Fruit fly (Drosophila melanogaster) whole organism, embryonic: ENCODE results near the gene mRpL51.
A peak's percentile ranks its signal among the peaks of the same experiment; 100 is the strongest.

Experiments used
- CG10209 ChIP-seq: fragments of 200-800 bp; sonication (Bioruptor generic); optimal IDR thresholded peaks from 3 replicates; lab custom pipeline; 2017; ENCODE audit warnings: missing biosample characterization, mild to moderate bottlenecking, missing genetic modification characterization, missing genetic modification reagents
- CG1024 ChIP-seq: fragments of 200-800 bp; sonication (Bioruptor generic); IDR thresholded peaks from 2 replicates; pipeline ENCODE4 v1.3.6; 2022; ENCODE audit warnings: missing biosample characterization, missing genetic modification characterization
- CG10366 ChIP-seq: fragments of 200-800 bp; sonication (Bioruptor generic); IDR thresholded peaks from 2 replicates; pipeline ENCODE4 v1.3.6; 2022; ENCODE audit warnings: missing biosample characterization, missing genetic modification characterization
- CG10565 ChIP-seq: fragments of 200-800 bp; sonication (Bioruptor generic); optimal IDR thresholded peaks from 3 replicates; lab custom pipeline; 2016; ENCODE audit warnings: missing biosample characterization, mild to moderate bottlenecking, missing genetic modification characterization
- CG11504 ChIP-seq: fragments of 200-800 bp; sonication (Bioruptor generic); optimal IDR thresholded peaks from 3 replicates; lab custom pipeline; 2019; ENCODE audit warnings: missing biosample characterization, mild to moderate bottlenecking, missing genetic modification characterization, moderate library complexity
- CG11696 ChIP-seq: fragments of 200-800 bp; sonication (Bioruptor generic); IDR thresholded peaks from 2 replicates; pipeline ENCODE4 v1.3.6; 2022; ENCODE audit warnings: missing biosample characterization, missing genetic modification characterization
- CG13624 ChIP-seq: fragments of 200-800 bp; sonication (Bioruptor generic); optimal IDR thresholded peaks from 2 replicates; lab custom pipeline; 2016; ENCODE audit warnings: missing biosample characterization, missing genetic modification characterization
- CG14710 ChIP-seq: fragments of 200-800 bp; sonication (Bioruptor generic); optimal IDR thresholded peaks from 3 replicates; lab custom pipeline; 2019; ENCODE audit warnings: missing biosample characterization, mild to moderate bottlenecking, missing genetic modification characterization, moderate library complexity
- CG15479 ChIP-seq: fragments of 200-800 bp; sonication (Bioruptor generic); optimal IDR thresholded peaks from 3 replicates; lab custom pipeline; 2019; ENCODE audit warnings: missing biosample characterization, mild to moderate bottlenecking, missing genetic modification characterization, moderate library complexity
- CG16815 ChIP-seq: fragments of 200-800 bp; sonication (Bioruptor generic); optimal IDR thresholded peaks from 3 replicates; lab custom pipeline; 2017; ENCODE audit warnings: missing biosample characterization, mild to moderate bottlenecking, missing genetic modification characterization
- CG18262 ChIP-seq: fragments of 200-800 bp; optimal IDR thresholded peaks from 3 replicates; lab custom pipeline; 2019; ENCODE audit warnings: missing biosample characterization, mild to moderate bottlenecking, missing genetic modification characterization, moderate library complexity
- CG2116 ChIP-seq: fragments of 200-800 bp; sonication (Bioruptor generic); optimal IDR thresholded peaks from 3 replicates; lab custom pipeline; 2018; ENCODE audit warnings: missing biosample characterization, mild to moderate bottlenecking, missing genetic modification characterization
- CG3995 ChIP-seq: fragments of 200-800 bp; sonication (Bioruptor generic); optimal IDR thresholded peaks from 3 replicates; lab custom pipeline; 2016; ENCODE audit warnings: missing biosample characterization, missing genetic modification characterization
- CG4424 ChIP-seq: fragments of 200-800 bp; sonication (Bioruptor generic); optimal IDR thresholded peaks from 3 replicates; lab custom pipeline; 2016; ENCODE audit warnings: missing biosample characterization, missing genetic modification characterization
- CG4707 ChIP-seq: fragments of 200-800 bp; sonication (Bioruptor generic); optimal IDR thresholded peaks from 2 replicates; lab custom pipeline; 2018; ENCODE audit warnings: missing biosample characterization, mild to moderate bottlenecking, missing genetic modification characterization, moderate library complexity
- CG6654 ChIP-seq: fragments of 200-800 bp; sonication (Bioruptor generic); optimal IDR thresholded peaks from 2 replicates; lab custom pipeline; 2017; ENCODE audit warnings: missing biosample characterization, mild to moderate bottlenecking, missing genetic modification characterization
- CG6765 ChIP-seq: fragments of 200-800 bp; sonication (Bioruptor generic); optimal IDR thresholded peaks from 3 replicates; lab custom pipeline; 2017; ENCODE audit warnings: missing biosample characterization, mild to moderate bottlenecking, missing genetic modification characterization
- CG7745 ChIP-seq: fragments of 200-800 bp; sonication (Bioruptor generic); optimal IDR thresholded peaks from 2 replicates; lab custom pipeline; 2018; ENCODE audit warnings: missing biosample characterization, mild to moderate bottlenecking, missing genetic modification characterization, moderate library complexity
- CG7786 ChIP-seq: fragments of 200-800 bp; sonication (Bioruptor generic); optimal IDR thresholded peaks from 2 replicates; lab custom pipeline; 2016; ENCODE audit warnings: missing biosample characterization, missing genetic modification characterization
- CG7928 ChIP-seq: fragments of 200-800 bp; sonication (Bioruptor generic); optimal IDR thresholded peaks from 2 replicates; lab custom pipeline; 2017; ENCODE audit warnings: missing biosample characterization, mild to moderate bottlenecking, missing genetic modification characterization
- CG9932 ChIP-seq: fragments of 200-800 bp; sonication (Bioruptor generic); IDR thresholded peaks from 2 replicates; pipeline ENCODE4 v1.3.6; 2022; ENCODE audit warnings: missing biosample characterization, missing genetic modification characterization
- CHES-1-like ChIP-seq: fragments of 200-800 bp; sonication (Bioruptor generic); optimal IDR thresholded peaks from 2 replicates; lab custom pipeline; 2016; ENCODE audit warnings: missing biosample characterization, missing genetic modification characterization
- CTCF ChIP-seq: fragments of 200-800 bp; sonication (Bioruptor generic); optimal IDR thresholded peaks from 2 replicates; lab custom pipeline; 2017; ENCODE audit warnings: missing biosample characterization, mild to moderate bottlenecking, missing genetic modification characterization, moderate library complexity
- Chrac-16 ChIP-seq: fragments of 200-800 bp; sonication (Bioruptor generic); optimal IDR thresholded peaks from 3 replicates; lab custom pipeline; 2016; ENCODE audit warnings: missing biosample characterization, missing genetic modification characterization
- Dip3 ChIP-seq: fragments of 200-800 bp; sonication (Bioruptor generic); optimal IDR thresholded peaks from 3 replicates; lab custom pipeline; 2016; ENCODE audit warnings: missing biosample characterization, missing genetic modification characterization
- HHEX ChIP-seq: fragments of 200-800 bp; sonication (Bioruptor generic); optimal IDR thresholded peaks from 3 replicates; lab custom pipeline; 2017; ENCODE audit warnings: missing biosample characterization, mild to moderate bottlenecking, missing genetic modification characterization, missing genetic modification reagents
- Neu2 ChIP-seq: fragments of 200-800 bp; sonication (Bioruptor generic); optimal IDR thresholded peaks from 3 replicates; lab custom pipeline; 2016; ENCODE audit warnings: missing biosample characterization, missing genetic modification characterization, borderline replicate concordance
- Oli ChIP-seq: fragments of 200-800 bp; sonication (Bioruptor generic); optimal IDR thresholded peaks from 2 replicates; lab custom pipeline; 2018; ENCODE audit warnings: missing biosample characterization, mild to moderate bottlenecking, missing genetic modification characterization, moderate library complexity
- Poxn ChIP-seq: fragments of 200-800 bp; sonication (Bioruptor generic); IDR thresholded peaks from 2 replicates; pipeline ENCODE4 v1.3.6; 2022; ENCODE audit warnings: missing biosample characterization, missing genetic modification characterization
- Sox102F ChIP-seq: fragments of 200-800 bp; sonication (Bioruptor generic); optimal IDR thresholded peaks from 2 replicates; lab custom pipeline; 2018; ENCODE audit warnings: missing biosample characterization, mild to moderate bottlenecking, missing genetic modification characterization, moderate library complexity
- ara ChIP-seq: fragments of 200-800 bp; sonication (Bioruptor generic); IDR thresholded peaks from 2 replicates; pipeline ENCODE4 v1.3.6; 2022; ENCODE audit warnings: missing biosample characterization, missing genetic modification characterization
- bbx ChIP-seq: fragments of 200-800 bp; sonication (Bioruptor generic); IDR thresholded peaks from 2 replicates; pipeline ENCODE4 v1.3.6; 2022; ENCODE audit warnings: missing biosample characterization, missing genetic modification characterization; ENCODE audit not compliant: partially characterized antibody
- cato ChIP-seq: fragments of 200-800 bp; sonication (Bioruptor generic); optimal IDR thresholded peaks from 2 replicates; lab custom pipeline; 2016; ENCODE audit warnings: missing biosample characterization, missing genetic modification characterization, borderline replicate concordance
- ci ChIP-seq: fragments of 200-800 bp; sonication (Bioruptor generic); IDR thresholded peaks from 3 replicates; pipeline ENCODE4 v1.3.6; 2022; ENCODE audit warnings: missing biosample characterization, missing genetic modification characterization
- corto ChIP-seq: fragments of 200-800 bp; sonication (Bioruptor generic); optimal IDR thresholded peaks from 2 replicates; lab custom pipeline; 2016; ENCODE audit warnings: missing biosample characterization, mild to moderate bottlenecking, missing genetic modification characterization, moderate library complexity
- dati ChIP-seq: fragments of 200-800 bp; sonication (Bioruptor generic); IDR thresholded peaks from 2 replicates; pipeline ENCODE4 v1.3.6; 2022; ENCODE audit warnings: missing biosample characterization, missing genetic modification characterization
- ems ChIP-seq: fragments of 200-800 bp; sonication (Bioruptor generic); optimal IDR thresholded peaks from 3 replicates; lab custom pipeline; 2016; ENCODE audit warnings: missing biosample characterization, missing genetic modification characterization
- gt ChIP-seq: fragments of 200-800 bp; sonication (Bioruptor generic); IDR thresholded peaks from 2 replicates; pipeline ENCODE4 v1.3.6; 2022; ENCODE audit warnings: missing biosample characterization, missing genetic modification characterization
- hb ChIP-seq: fragments of 200-800 bp; sonication (Bioruptor generic); IDR thresholded peaks from 3 replicates; pipeline ENCODE4 v1.3.6; 2022; ENCODE audit warnings: missing biosample characterization, missing genetic modification characterization; ENCODE audit not compliant: partially characterized antibody
- her ChIP-seq: fragments of 200-800 bp; sonication (Bioruptor generic); optimal IDR thresholded peaks from 2 replicates; lab custom pipeline; 2016; ENCODE audit warnings: missing biosample characterization, missing genetic modification characterization
- inv ChIP-seq: fragments of 200-800 bp; sonication (Bioruptor generic); IDR thresholded peaks from 2 replicates; pipeline ENCODE4 v1.3.6; 2022; ENCODE audit warnings: missing biosample characterization, missing genetic modification characterization; ENCODE audit not compliant: partially characterized antibody
- kni ChIP-seq: fragments of 200-800 bp; sonication (Bioruptor generic); optimal IDR thresholded peaks from 3 replicates; lab custom pipeline; 2017; ENCODE audit warnings: mild to moderate bottlenecking, missing biosample characterization, missing genetic modification reagents, missing genetic modification characterization
- lab ChIP-seq: fragments of 200-800 bp; sonication (Bioruptor generic); optimal IDR thresholded peaks from 3 replicates; lab custom pipeline; 2017; ENCODE audit warnings: missing biosample characterization, missing genetic modification characterization, mild to moderate bottlenecking, moderate library complexity, missing genetic modification reagents
- org-1 ChIP-seq: fragments of 200-800 bp; sonication (Bioruptor generic); optimal IDR thresholded peaks from 2 replicates; lab custom pipeline; 2017; ENCODE audit warnings: missing biosample characterization, missing genetic modification characterization
- otp ChIP-seq: fragments of 200-800 bp; sonication (Bioruptor generic); IDR thresholded peaks from 3 replicates; pipeline ENCODE4, ENCODE4 v1.3.6; 2022; ENCODE audit warnings: missing biosample characterization, missing genetic modification characterization
- ranshi ChIP-seq: fragments of 200-800 bp; sonication (Bioruptor generic); IDR thresholded peaks from 2 replicates; pipeline ENCODE4 v1.3.6; 2022; ENCODE audit warnings: missing biosample characterization, missing genetic modification characterization
- sens ChIP-seq: fragments of 200-800 bp; sonication (Bioruptor generic); peaks from one replicate; lab custom pipeline; 2016; ENCODE audit warnings: missing biosample characterization, missing genetic modification characterization
- seq ChIP-seq: fragments of 200-800 bp; sonication (Bioruptor generic); IDR thresholded peaks from 2 replicates; pipeline ENCODE4 v1.3.6; 2022; ENCODE audit warnings: missing biosample characterization, missing genetic modification characterization
- slp2 ChIP-seq: fragments of 200-800 bp; sonication (Bioruptor generic); optimal IDR thresholded peaks from 2 replicates; lab custom pipeline; 2016; ENCODE audit warnings: missing biosample characterization, missing genetic modification characterization
- toy ChIP-seq: fragments of 200-800 bp; sonication (Bioruptor generic); IDR thresholded peaks from 2 replicates; pipeline ENCODE4 v1.3.6; 2022; ENCODE audit warnings: missing biosample characterization, missing genetic modification characterization
- unpg ChIP-seq: fragments of 200-800 bp; sonication (Bioruptor generic); optimal IDR thresholded peaks from 3 replicates; lab custom pipeline; 2018; ENCODE audit warnings: missing biosample characterization, mild to moderate bottlenecking, missing genetic modification characterization, moderate library complexity
- zen2 ChIP-seq: fragments of 200-800 bp; sonication (Bioruptor generic); IDR thresholded peaks from 3 replicates; pipeline ENCODE4 v1.3.6; 2022; ENCODE audit warnings: missing biosample characterization, missing genetic modification characterization; ENCODE audit not compliant: partially characterized antibody

mRpL51 gene

DNA sequence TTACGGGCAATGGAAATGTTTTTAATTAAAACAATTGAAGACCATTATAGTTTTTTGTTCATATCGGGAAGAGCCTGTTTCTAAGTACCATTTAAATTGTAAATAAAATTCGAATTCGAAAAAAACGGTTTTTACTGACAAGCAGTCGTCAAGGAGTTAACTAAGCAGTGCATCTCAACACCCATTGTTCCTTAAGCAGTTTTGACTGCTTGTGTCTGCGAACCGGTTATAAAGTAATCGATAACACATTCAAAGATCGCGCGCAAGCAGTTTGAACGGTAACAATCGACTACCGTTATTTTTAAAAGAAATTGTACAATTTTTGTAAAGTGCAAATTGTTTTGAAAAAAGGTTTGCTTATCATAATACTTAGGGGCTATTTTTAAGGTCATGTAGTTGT, 39.2 kb downstream of the mRpL51 start (continued):
- TF ChIP-seq CG11696 (GFP tag; lab: Robert Waterston, UW) (no peak), CG10209 (no peak), bbx (peak; percentile 52; the same call in 1 of the 2 replicates), Dip3 (GFP tag; lab: Kevin White, UChicago) (peak; percentile 11), CG14710 (peak; percentile 55), ranshi (GFP tag; lab: Robert Waterston, UW) (no peak), hb (GFP tag; lab: Robert Waterston, UW) (0 out of 3 replicates have a peak, but pooled peaks have one; percentile 40), unpg (no peak), CG10565 (GFP tag; lab: Kevin White, UChicago) (no peak), kni (GFP tag; lab: Kevin White, UChicago) (no peak), CG15479 (peak; percentile 88), inv (GFP tag; lab: Robert Waterston, UW) (peak; percentile 29; the same call in 1 of the 2 replicates), ara (no peak), Sox102F (peak; percentile 68), ci (GFP tag; lab: Robert Waterston, UW) (no peak), corto (no peak), lab (GFP tag; lab: Kevin White, UChicago) (no peak), ems (no peak), CG18262 (no peak), CHES-1-like (no peak), slp2 (GFP tag; lab: Kevin White, UChicago) (no peak), CG7928 (no peak), CG13624 (peak; percentile 5), CG7786 (GFP tag; lab: Kevin White, UChicago) (no peak), CG6765 (GFP tag; lab: Kevin White, UChicago) (no peak), dati (GFP tag; lab: Robert Waterston, UW) (no peak), CG6654 (GFP tag; lab: Kevin White, UChicago) (no peak), CG2116 (peak; percentile 53), Poxn (no peak), zen2 (GFP tag; lab: Robert Waterston, UW) (no peak), CG16815 (GFP tag; lab: Kevin White, UChicago) (no peak), Neu2 (GFP tag; lab: Kevin White, UChicago) (no peak), CG4424 (GFP tag; lab: Kevin White, UChicago) (no peak), CTCF (peak; percentile 59), HHEX (GFP tag; lab: Kevin White, UChicago) (no peak), CG7745 (tag; lab: Kevin White, UChicago) (no peak), sens (GFP tag; lab: Kevin White, UChicago) (peak; percentile 48), org-1 (no peak), toy (GFP tag; lab: Robert Waterston, UW) (no peak), gt (GFP tag; lab: Robert Waterston, UW) (no peak), seq (GFP tag; lab: Robert Waterston, UW) (no peak), CG11504 (tag; lab: Kevin White, UChicago) (peak; percentile 41), CG9932 (GFP tag; lab: Robert Waterston, UW) (0 out of 2 replicates have a peak, but pooled peaks have one; percentile 14), Oli (tag; lab: Kevin White, UChicago) (no peak), her (GFP tag; lab: Kevin White, UChicago) (no peak), otp (GFP tag; lab: Robert Waterston, UW) (no peak), CG1024 (GFP tag; lab: Robert Waterston, UW) (no peak), CG3995 (GFP tag; lab: Kevin White, UChicago) (no peak), CG4707 (no peak), CG10366 (no peak), Chrac-16 (GFP tag; lab: Kevin White, UChicago) (no peak), cato (GFP tag; lab: Kevin White, UChicago) (no peak)
